Worm (Caenorhabditis elegans) whole organism, L4/young adult: ENCODE data around the gene srx-38.

ENCODE experiments used
- W03F9.2 ChIP-seq: fragments of 150-350 bp; optimal IDR thresholded peaks from 2 replicates; lab custom pipeline; 2014; ENCODE audit warnings: missing biosample characterization, missing genetic modification characterization
- him-1 ChIP-seq: sonication (generic microtip); optimal IDR thresholded peaks from 2 replicates; lab custom pipeline; 2016; ENCODE audit warnings: missing genotype, missing genetic modification reagents, missing genetic modification characterization, missing compliant biosample characterization

DNA sequence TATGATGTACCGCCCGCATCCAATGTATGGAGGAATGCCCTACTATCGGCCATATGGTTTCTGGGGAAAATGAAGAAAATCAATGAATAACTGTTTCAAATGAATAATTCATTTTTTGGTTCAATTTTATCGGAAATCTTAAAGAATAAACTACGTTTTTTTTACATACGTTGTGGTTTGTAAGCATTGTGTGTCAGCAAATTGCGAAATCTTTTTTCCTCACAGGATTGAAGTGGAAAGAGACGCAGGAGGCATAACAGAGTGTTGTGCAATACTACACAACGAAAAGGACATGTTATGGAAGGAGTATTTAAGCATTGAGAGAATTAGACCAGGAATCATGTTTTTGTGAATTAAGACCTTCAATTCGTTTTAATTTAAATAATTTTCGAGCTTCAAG, 24.0 kb downstream of the srx-38 start:
- TF ChIP-seq him-1 (tag; lab: Kevin White, UChicago) (no peak), W03F9.2 (peak; percentile 29)
